Worm (Caenorhabditis elegans) whole organism, L1 larva: ENCODE results near the gene zyg-11.

Experiments
- aly-2 ChIP-seq: fragments of 150-350 bp; optimal IDR thresholded peaks from 2 replicates; lab custom pipeline; 2014; ENCODE audit warnings: missing biosample characterization, missing genetic modification characterization
- ama-1 ChIP-seq: fragments of 150-350 bp; optimal IDR thresholded peaks from 2 replicates; lab custom pipeline; 2014
- blmp-1 ChIP-seq: fragments of 150-350 bp; optimal IDR thresholded peaks from 2 replicates; lab custom pipeline; 2014; ENCODE audit warnings: missing biosample characterization, missing genetic modification characterization
- ceh-88 ChIP-seq: fragments of 200-800 bp; sonication (Bioruptor generic); IDR thresholded peaks from 2 replicates; pipeline ENCODE4 v1.3.6; 2022; ENCODE audit warnings: missing genetic modification characterization, missing compliant biosample characterization
- ces-1 ChIP-seq: fragments of 150-350 bp; optimal IDR thresholded peaks from 2 replicates; lab custom pipeline; 2014; ENCODE audit warnings: missing biosample characterization, missing genetic modification reagents, missing genetic modification characterization
- dpl-1 ChIP-seq, 3 experiments: fragments of 150-350 bp in 2 of 3; sonication (generic microtip) in 1 of 3; optimal IDR thresholded peaks; 2 replicates each; lab custom pipeline; 2014 to 2017; ENCODE audit warnings: missing biosample characterization in 3 of 3, missing genetic modification characterization in 3 of 3, missing genetic modification reagents in 3 of 3
- dsc-1 ChIP-seq: sonication (generic microtip); optimal IDR thresholded peaks from 2 replicates; lab custom pipeline; 2016; ENCODE audit warnings: mild to moderate bottlenecking, missing genetic modification characterization, missing compliant biosample characterization
- efl-1 ChIP-seq, 4 experiments: fragments of 150-350 bp; optimal IDR thresholded peaks in 3 of 4; peaks in 1 of 4; 1 replicate in 1 of 4; 2 replicates in 3 of 4; lab custom pipeline; 2014; ENCODE audit warnings: missing biosample characterization in 2 of 4, missing genetic modification characterization in 2 of 4, missing genetic modification reagents in 2 of 4
- efl-3 ChIP-seq: fragments of 200-800 bp; sonication (Bioruptor generic); optimal IDR thresholded peaks from 2 replicates; lab custom pipeline; 2018; ENCODE audit warnings: mild to moderate bottlenecking, missing genetic modification characterization, missing compliant biosample characterization
- egl-13 ChIP-seq: sonication (generic microtip); optimal IDR thresholded peaks from 2 replicates; lab custom pipeline; 2016; ENCODE audit warnings: missing genotype, missing genetic modification reagents, missing genetic modification characterization, missing compliant biosample characterization
- egl-27 ChIP-seq, 2 experiments: fragments of 150-350 bp in 1 of 2; sonication (generic microtip); optimal IDR thresholded peaks; 3 replicates each; lab custom pipeline; 2017 to 2018; ENCODE audit warnings: missing biosample characterization in 2 of 2, missing genetic modification characterization in 2 of 2, missing genetic modification reagents in 2 of 2
- elt-2 ChIP-seq: sonication (generic microtip); optimal IDR thresholded peaks from 2 replicates; lab custom pipeline; 2016; ENCODE audit warnings: missing genetic modification characterization, mild to moderate bottlenecking, inconsistent platforms, missing compliant biosample characterization, missing genetic modification reagents
- elt-3 ChIP-seq, 6 experiments: fragments of 150-350 bp in 1 of 6; sonication (generic microtip); optimal IDR thresholded peaks; 2 replicates each; lab custom pipeline; 2017 to 2018; ENCODE audit warnings: missing biosample characterization in 6 of 6, missing genetic modification characterization in 6 of 6, inconsistent platforms in 1 of 6
- fkh-8 ChIP-seq: sonication (generic microtip); optimal IDR thresholded peaks from 2 replicates; lab custom pipeline; 2016; ENCODE audit warnings: mild to moderate bottlenecking, missing genetic modification characterization, missing compliant biosample characterization
- fos-1 ChIP-seq: fragments of 150-350 bp; optimal IDR thresholded peaks from 2 replicates; lab custom pipeline; 2014; ENCODE audit warnings: missing biosample characterization, missing genetic modification characterization
- hlh-17 ChIP-seq: fragments of 200-800 bp; sonication (Bioruptor generic); optimal IDR thresholded peaks from 2 replicates; lab custom pipeline; 2018; ENCODE audit warnings: missing genetic modification characterization, mild to moderate bottlenecking, missing compliant biosample characterization, moderate library complexity, borderline replicate concordance
- hlh-4 ChIP-seq: sonication (generic microtip); optimal IDR thresholded peaks from 2 replicates; lab custom pipeline; 2016; ENCODE audit warnings: mild to moderate bottlenecking, missing genetic modification characterization, missing compliant biosample characterization
- hpl-2 ChIP-seq: fragments of 150-350 bp; optimal IDR thresholded peaks from 2 replicates; lab custom pipeline; 2014; ENCODE audit warnings: missing biosample characterization, missing genetic modification reagents, missing genetic modification characterization
- irx-1 ChIP-seq: sonication (generic microtip); optimal IDR thresholded peaks from 2 replicates; lab custom pipeline; 2016; ENCODE audit warnings: missing genetic modification characterization, missing compliant biosample characterization
- lin-13 ChIP-seq: fragments of 150-350 bp; optimal IDR thresholded peaks from 2 replicates; lab custom pipeline; 2014; ENCODE audit warnings: missing biosample characterization, missing genetic modification reagents, missing genetic modification characterization
- lin-14 ChIP-seq: fragments of 200-800 bp; sonication (Bioruptor generic); optimal IDR thresholded peaks from 2 replicates; lab custom pipeline; 2018; ENCODE audit warnings: mild to moderate bottlenecking, missing genetic modification characterization, moderate library complexity, missing compliant biosample characterization
- lin-15B ChIP-seq: fragments of 150-350 bp; sonication (generic microtip); optimal IDR thresholded peaks from 3 replicates; lab custom pipeline; 2014; ENCODE audit warnings: missing biosample characterization, missing genetic modification characterization
- lin-35 ChIP-seq, 2 experiments: fragments of 150-350 bp; optimal IDR thresholded peaks; 2 replicates each; lab custom pipeline; 2014; ENCODE audit warnings: missing biosample characterization in 2 of 2, missing genetic modification characterization in 2 of 2, missing genetic modification reagents in 2 of 2
- lin-39 ChIP-seq: fragments of 150-350 bp; optimal IDR thresholded peaks from 2 replicates; lab custom pipeline; 2014; ENCODE audit warnings: missing biosample characterization, missing genetic modification reagents, missing genetic modification characterization
- lsy-2 ChIP-seq, 2 experiments: fragments of 150-350 bp; optimal IDR thresholded peaks; 2 replicates each; lab custom pipeline; 2014; ENCODE audit warnings: missing biosample characterization in 2 of 2, missing genetic modification characterization in 2 of 2
- mab-9 ChIP-seq: fragments of 200-800 bp; sonication (Bioruptor generic); IDR thresholded peaks from 2 replicates; pipeline ENCODE4 v1.3.6; 2022; ENCODE audit warnings: missing genetic modification reagents, missing genetic modification characterization, missing compliant biosample characterization
- mdl-1 ChIP-seq, 2 experiments: fragments of 150-350 bp; optimal IDR thresholded peaks; 2 replicates each; lab custom pipeline; 2014 to 2017; ENCODE audit warnings: missing biosample characterization in 2 of 2, missing genetic modification characterization in 2 of 2, inconsistent platforms in 1 of 2
- mep-1 ChIP-seq: fragments of 150-350 bp; optimal IDR thresholded peaks from 2 replicates; lab custom pipeline; 2014; ENCODE audit warnings: missing biosample characterization, missing genetic modification characterization
- nhr-19 ChIP-seq: fragments of 200-800 bp; sonication (Bioruptor generic); conservative IDR thresholded peaks from 2 replicates; pipeline ENCODE4 v1.3.6; 2022; ENCODE audit warnings: missing genetic modification characterization, missing compliant biosample characterization
- nhr-20 ChIP-seq: sonication (generic microtip); optimal IDR thresholded peaks from 2 replicates; lab custom pipeline; 2016; ENCODE audit warnings: mild to moderate bottlenecking, missing genetic modification characterization, missing compliant biosample characterization
- nhr-237 ChIP-seq: fragments of 150-350 bp; optimal IDR thresholded peaks from 2 replicates; lab custom pipeline; 2014; ENCODE audit warnings: missing biosample characterization, missing genetic modification characterization
- nhr-28 ChIP-seq: fragments of 150-350 bp; optimal IDR thresholded peaks from 2 replicates; lab custom pipeline; 2014; ENCODE audit warnings: missing biosample characterization, missing genetic modification characterization
- nhr-47 ChIP-seq: sonication (generic microtip); optimal IDR thresholded peaks from 2 replicates; lab custom pipeline; 2016; ENCODE audit warnings: mild to moderate bottlenecking, missing genetic modification characterization, moderate library complexity, missing compliant biosample characterization
- nhr-71 ChIP-seq: sonication (generic microtip); optimal IDR thresholded peaks from 2 replicates; lab custom pipeline; 2016; ENCODE audit warnings: mild to moderate bottlenecking, missing genetic modification characterization, moderate library complexity, missing compliant biosample characterization
- nhr-77 ChIP-seq: fragments of 150-350 bp; optimal IDR thresholded peaks from 2 replicates; lab custom pipeline; 2014; ENCODE audit warnings: missing biosample characterization, missing genetic modification characterization
- nhr-85 ChIP-seq: sonication (generic microtip); peaks from one replicate; lab custom pipeline; 2016; ENCODE audit warnings: missing genetic modification characterization, inconsistent platforms, missing compliant biosample characterization
- nhr-90 ChIP-seq: sonication (generic microtip); optimal IDR thresholded peaks from 2 replicates; lab custom pipeline; 2016; ENCODE audit warnings: mild to moderate bottlenecking, missing genetic modification characterization, missing compliant biosample characterization; ENCODE audit not compliant: poor library complexity
- rnt-1 ChIP-seq: sonication (generic microtip); optimal IDR thresholded peaks from 2 replicates; lab custom pipeline; 2016; ENCODE audit warnings: mild to moderate bottlenecking, missing genetic modification characterization, moderate library complexity, missing compliant biosample characterization
- skn-1 ChIP-seq: fragments of 150-350 bp; optimal IDR thresholded peaks from 2 replicates; lab custom pipeline; 2014; ENCODE audit warnings: missing biosample characterization, missing genetic modification characterization
- snu-23 ChIP-seq: sonication (generic microtip); optimal IDR thresholded peaks from 2 replicates; lab custom pipeline; 2016; ENCODE audit warnings: missing genetic modification characterization, missing compliant biosample characterization
- sup-37 ChIP-seq: fragments of 200-800 bp; sonication (Bioruptor generic); optimal IDR thresholded peaks from 2 replicates; lab custom pipeline; 2018; ENCODE audit warnings: mild to moderate bottlenecking, missing genetic modification characterization, missing compliant biosample characterization
- swsn-7 ChIP-seq: sonication (generic microtip); optimal IDR thresholded peaks from 2 replicates; lab custom pipeline; 2016; ENCODE audit warnings: missing genetic modification characterization, missing compliant biosample characterization
- tbx-2 ChIP-seq: sonication (generic microtip); optimal IDR thresholded peaks from 2 replicates; lab custom pipeline; 2016; ENCODE audit warnings: missing genetic modification characterization, missing compliant biosample characterization
- tlp-1 ChIP-seq: fragments of 150-350 bp; optimal IDR thresholded peaks from 2 replicates; lab custom pipeline; 2014; ENCODE audit warnings: missing biosample characterization, missing genetic modification characterization
- zip-4 ChIP-seq: fragments of 200-800 bp; sonication (Bioruptor generic); optimal IDR thresholded peaks from 2 replicates; lab custom pipeline; 2018; ENCODE audit warnings: mild to moderate bottlenecking, missing genetic modification characterization, moderate library complexity, missing compliant biosample characterization
- ztf-4 ChIP-seq: fragments of 150-350 bp; optimal IDR thresholded peaks from 2 replicates; lab custom pipeline; 2014; ENCODE audit warnings: missing biosample characterization, missing genetic modification characterization

zyg-11 gene

DNA sequence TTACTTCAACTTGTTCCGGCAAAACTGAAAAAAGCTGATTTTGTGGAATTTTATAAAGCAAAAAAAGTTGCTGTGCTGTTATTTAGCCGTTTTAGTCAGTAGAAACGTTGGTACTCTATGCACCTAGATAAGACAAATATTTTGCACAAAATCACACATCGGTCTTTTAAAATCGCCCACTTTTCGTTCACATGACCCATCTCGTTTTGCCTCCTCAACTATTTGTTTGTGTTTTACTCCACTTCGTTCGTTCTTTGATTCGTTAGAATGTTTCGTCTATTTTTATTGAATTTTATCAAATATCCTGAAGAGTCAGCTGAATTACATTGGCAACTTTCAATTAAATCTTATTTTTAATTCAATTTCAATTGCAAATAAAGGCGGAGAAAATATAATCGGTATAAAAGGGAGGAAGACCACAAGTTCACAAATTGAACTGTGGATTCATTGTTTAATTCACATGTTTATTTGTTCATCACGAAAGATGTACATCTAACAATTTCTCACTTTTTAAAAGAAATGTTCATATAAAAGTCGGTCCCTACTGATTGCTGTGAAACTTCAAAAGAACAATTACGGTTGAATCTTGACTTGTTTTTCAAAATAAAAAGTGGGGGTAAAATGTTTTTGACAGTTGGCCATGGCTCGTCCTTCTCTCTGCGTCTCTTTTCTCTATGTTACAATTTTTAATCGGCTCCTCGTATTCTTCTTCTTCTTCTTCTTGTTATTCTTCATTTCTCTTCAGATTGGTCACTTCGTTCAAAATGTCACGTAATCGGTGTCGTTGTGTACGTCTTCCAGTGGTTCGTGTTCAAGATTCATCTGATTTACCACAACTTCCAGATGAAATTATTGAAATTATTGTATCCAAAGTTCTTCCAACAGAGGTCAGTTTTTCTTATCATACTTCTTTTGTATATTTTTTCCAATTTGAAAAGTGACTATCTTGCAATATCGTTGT is 5.1 kb upstream of the zyg-11 start, which contains the start of gene DH11.2 (continued):
- no peak for TF ChIP-seq irx-1 (tag; lab: Kevin White, UChicago)

DNA sequence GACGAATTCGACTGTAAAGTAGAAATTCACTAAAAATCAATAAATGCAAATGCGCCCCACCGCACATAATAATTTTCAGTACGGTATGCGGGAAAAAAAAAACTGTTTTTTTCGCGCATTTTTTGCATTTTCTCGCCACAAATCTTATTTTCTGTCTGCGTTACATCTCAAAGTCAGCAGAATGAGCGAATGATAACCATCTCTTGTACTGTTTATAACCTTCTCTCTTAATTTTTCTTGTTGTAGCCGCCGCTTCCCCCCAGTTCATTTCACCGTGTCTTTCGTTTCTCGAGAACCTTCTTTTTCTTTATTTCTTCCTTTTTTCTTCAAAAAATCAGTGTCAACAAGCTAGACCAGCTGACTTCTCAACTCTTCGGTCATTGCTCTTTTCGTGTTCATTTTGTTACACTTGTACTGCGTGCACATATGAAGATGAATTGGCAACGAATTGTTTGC is 2.0 kb upstream of the zyg-11 start:
- TF ChIP-seq nhr-85 (tag; lab: Kevin White, UChicago), result peak; percentile 81
- TF ChIP-seq dsc-1 (tag; lab: Kevin White, UChicago), result no peak
- TF ChIP-seq tlp-1, result no peak
- no peak for TF ChIP-seq egl-13
- peak in 1 of 2 experiments; percentile 48 for TF ChIP-seq lsy-2 (tag; optimal IDR thresholded peaks at IDR 0.05; lab: Kevin White, UChicago)
- peak; percentile 42 for TF ChIP-seq mep-1 (tag; lab: Kevin White, UChicago)
- peak; percentile 68 for TF ChIP-seq nhr-20
- peak in 1 of 2 experiments; percentile 30 for TF ChIP-seq lin-35 (GFP tag; optimal IDR thresholded peaks at IDR 0.05; lab: Kevin White, UChicago)
- peak; percentile 31 for TF ChIP-seq rnt-1 (tag; lab: Kevin White, UChicago)
- TF ChIP-seq elt-3 (tag; optimal IDR thresholded peaks at IDR 0.05; lab: Kevin White, UChicago), result peak in 4 of 6 experiments; percentile 5 to 45 (median 30)
- TF ChIP-seq blmp-1 (tag; lab: Kevin White, UChicago), result no peak
- TF ChIP-seq lin-14 (GFP tag; lab: Kevin White, UChicago), result peak; percentile 24
- no peak for TF ChIP-seq hlh-4 (tag; lab: Kevin White, UChicago)
- peak; percentile 5; the same call in 1 of the 2 replicates for TF ChIP-seq nhr-19
- peak; percentile 33 for TF ChIP-seq tbx-2 (tag; lab: Kevin White, UChicago)
- TF ChIP-seq dpl-1 (GFP tag; optimal IDR thresholded peaks at IDR 0.05; lab: Kevin White, UChicago), result peak in 1 of 3 experiments; percentile 22
- peak; percentile 52 for TF ChIP-seq nhr-77
- TF ChIP-seq fos-1, result no peak
- TF ChIP-seq lin-13 (GFP tag; lab: Kevin White, UChicago), result peak; percentile 33
- TF ChIP-seq nhr-90, result peak; percentile 24
- TF ChIP-seq mdl-1 (tag; optimal IDR thresholded peaks at IDR 0.05; lab: Kevin White, UChicago), result peak in 1 of 2 experiments; percentile 51
- TF ChIP-seq efl-3, result no peak
- no peak for TF ChIP-seq ama-1 (lab: Kevin White, UChicago)
- no peak for TF ChIP-seq hlh-17 (GFP tag; lab: Kevin White, UChicago)
- TF ChIP-seq nhr-47 (tag; lab: Kevin White, UChicago), result no peak
- peak; percentile 42 for TF ChIP-seq swsn-7
- TF ChIP-seq nhr-71 (tag; lab: Kevin White, UChicago), result peak; percentile 28
- peak; percentile 32 for TF ChIP-seq snu-23
- TF ChIP-seq ztf-4 (tag; lab: Kevin White, UChicago), result peak; percentile 16
- no peak for TF ChIP-seq irx-1 (tag; lab: Kevin White, UChicago)
- no peak for TF ChIP-seq sup-37 (GFP tag; lab: Kevin White, UChicago)
- no peak for TF ChIP-seq aly-2 (tag; lab: Kevin White, UChicago)
- TF ChIP-seq lin-15B, result no peak

- TF ChIP-seq elt-3 (tag; optimal IDR thresholded peaks at IDR 0.05; lab: Kevin White, UChicago) (peak in 3 of 6 experiments; percentile 51 to 69 (median 67)), egl-13 (no peak), fkh-8 (no peak), nhr-28 (tag; lab: Kevin White, UChicago) (no peak), skn-1 (tag; lab: Kevin White, UChicago) (peak; percentile 52), egl-27 (tag; optimal IDR thresholded peaks at IDR 0.05; lab: Kevin White, UChicago) (no peak), nhr-85 (tag; lab: Kevin White, UChicago) (peak; percentile 64), mep-1 (tag; lab: Kevin White, UChicago) (peak; percentile 23), nhr-20 (peak; percentile 70), hlh-4 (tag; lab: Kevin White, UChicago) (no peak), efl-1 (optimal IDR thresholded peaks at IDR 0.05; lab: Kevin White, UChicago) (peak; percentile 18 to 31), efl-1 (GFP tag; optimal IDR thresholded peaks at IDR 0.05 in 1 of 2; lab: Kevin White, UChicago) (peak in 1 of 2 experiments; percentile 42), zip-4 (GFP tag; lab: Kevin White, UChicago) (no peak), ceh-88 (GFP tag; lab: Robert Waterston, UW) (no peak), rnt-1 (tag; lab: Kevin White, UChicago) (peak; percentile 62), blmp-1 (tag; lab: Kevin White, UChicago) (peak; percentile 77), mab-9 (no peak), elt-2 (tag; lab: Kevin White, UChicago) (no peak), hpl-2 (GFP tag; lab: Kevin White, UChicago) (no peak), nhr-77 (no peak), nhr-237 (no peak), ces-1 (GFP tag; lab: Kevin White, UChicago) (no peak), dpl-1 (GFP tag; optimal IDR thresholded peaks at IDR 0.05; lab: Kevin White, UChicago) (peak in 2 of 3 experiments; percentile 21 to 33), lin-39 (tag; lab: Kevin White, UChicago) (no peak), efl-3 (no peak)
Measured at ce11 chrII:8016167-8016566, 1.3 kb upstream of the zyg-11 start.
